Worm (Caenorhabditis elegans) whole organism, L1 larva: ENCODE data around the gene F02C12.2.
A peak's percentile ranks its signal among the peaks of the same experiment; 100 is the strongest.

Source experiments
- C04F5.9 ChIP-seq: sonication (generic microtip); optimal IDR thresholded peaks from 2 replicates; lab custom pipeline; 2016; ENCODE audit warnings: missing genetic modification characterization, missing compliant biosample characterization
- Y116A8C.19 ChIP-seq: sonication (generic microtip); optimal IDR thresholded peaks from 2 replicates; lab custom pipeline; 2016; ENCODE audit warnings: missing compliant biosample characterization, missing genetic modification characterization, borderline replicate concordance
- alr-1 ChIP-seq: fragments of 200-800 bp; sonication (Bioruptor generic); optimal IDR thresholded peaks from 2 replicates; lab custom pipeline; 2018; ENCODE audit warnings: borderline replicate concordance, mild to moderate bottlenecking, missing genetic modification characterization, missing compliant biosample characterization
- ceh-82 ChIP-seq, 3 experiments: fragments of 150-350 bp in 1 of 3; sonication (generic microtip) in 2 of 3; optimal IDR thresholded peaks; 2 replicates each; lab custom pipeline; 2014 to 2017; ENCODE audit warnings: missing biosample characterization in 3 of 3, missing genetic modification characterization in 3 of 3
- ceh-88 ChIP-seq: fragments of 200-800 bp; sonication (Bioruptor generic); IDR thresholded peaks from 2 replicates; pipeline ENCODE4 v1.3.6; 2022; ENCODE audit warnings: missing genetic modification characterization, missing compliant biosample characterization
- ces-1 ChIP-seq: fragments of 150-350 bp; optimal IDR thresholded peaks from 2 replicates; lab custom pipeline; 2014; ENCODE audit warnings: missing biosample characterization, missing genetic modification reagents, missing genetic modification characterization
- dpl-1 ChIP-seq, 3 experiments: fragments of 150-350 bp in 2 of 3; sonication (generic microtip) in 1 of 3; optimal IDR thresholded peaks; 2 replicates each; lab custom pipeline; 2014 to 2017; ENCODE audit warnings: missing biosample characterization in 3 of 3, missing genetic modification characterization in 3 of 3, missing genetic modification reagents in 3 of 3
- dsc-1 ChIP-seq: sonication (generic microtip); optimal IDR thresholded peaks from 2 replicates; lab custom pipeline; 2016; ENCODE audit warnings: mild to moderate bottlenecking, missing genetic modification characterization, missing compliant biosample characterization
- efl-1 ChIP-seq, 4 experiments: fragments of 150-350 bp; optimal IDR thresholded peaks in 3 of 4; peaks in 1 of 4; 1 replicate in 1 of 4; 2 replicates in 3 of 4; lab custom pipeline; 2014; ENCODE audit warnings: missing biosample characterization in 2 of 4, missing genetic modification characterization in 2 of 4, missing genetic modification reagents in 2 of 4
- fkh-8 ChIP-seq: sonication (generic microtip); optimal IDR thresholded peaks from 2 replicates; lab custom pipeline; 2016; ENCODE audit warnings: mild to moderate bottlenecking, missing genetic modification characterization, missing compliant biosample characterization
- isw-1 ChIP-seq: fragments of 200-800 bp; sonication (Bioruptor generic); IDR thresholded peaks from 2 replicates; pipeline ENCODE4 v1.3.6; 2022; ENCODE audit warnings: missing genetic modification characterization, missing compliant biosample characterization
- lin-14 ChIP-seq: fragments of 200-800 bp; sonication (Bioruptor generic); optimal IDR thresholded peaks from 2 replicates; lab custom pipeline; 2018; ENCODE audit warnings: mild to moderate bottlenecking, missing genetic modification characterization, moderate library complexity, missing compliant biosample characterization
- lin-15B ChIP-seq: fragments of 150-350 bp; sonication (generic microtip); optimal IDR thresholded peaks from 3 replicates; lab custom pipeline; 2014; ENCODE audit warnings: missing biosample characterization, missing genetic modification characterization
- lin-35 ChIP-seq, 2 experiments: fragments of 150-350 bp; optimal IDR thresholded peaks; 2 replicates each; lab custom pipeline; 2014; ENCODE audit warnings: missing biosample characterization in 2 of 2, missing genetic modification characterization in 2 of 2, missing genetic modification reagents in 2 of 2
- lsy-2 ChIP-seq, 2 experiments: fragments of 150-350 bp; optimal IDR thresholded peaks; 2 replicates each; lab custom pipeline; 2014; ENCODE audit warnings: missing biosample characterization in 2 of 2, missing genetic modification characterization in 2 of 2
- mep-1 ChIP-seq: fragments of 150-350 bp; optimal IDR thresholded peaks from 2 replicates; lab custom pipeline; 2014; ENCODE audit warnings: missing biosample characterization, missing genetic modification characterization
- nhr-11 ChIP-seq: fragments of 150-350 bp; optimal IDR thresholded peaks from 2 replicates; lab custom pipeline; 2014; ENCODE audit warnings: missing biosample characterization, missing genetic modification characterization
- nhr-19 ChIP-seq: fragments of 200-800 bp; sonication (Bioruptor generic); conservative IDR thresholded peaks from 2 replicates; pipeline ENCODE4 v1.3.6; 2022; ENCODE audit warnings: missing genetic modification characterization, missing compliant biosample characterization
- nhr-20 ChIP-seq: sonication (generic microtip); optimal IDR thresholded peaks from 2 replicates; lab custom pipeline; 2016; ENCODE audit warnings: mild to moderate bottlenecking, missing genetic modification characterization, missing compliant biosample characterization
- nhr-47 ChIP-seq: sonication (generic microtip); optimal IDR thresholded peaks from 2 replicates; lab custom pipeline; 2016; ENCODE audit warnings: mild to moderate bottlenecking, missing genetic modification characterization, moderate library complexity, missing compliant biosample characterization
- nhr-71 ChIP-seq: sonication (generic microtip); optimal IDR thresholded peaks from 2 replicates; lab custom pipeline; 2016; ENCODE audit warnings: mild to moderate bottlenecking, missing genetic modification characterization, moderate library complexity, missing compliant biosample characterization
- nhr-77 ChIP-seq: fragments of 150-350 bp; optimal IDR thresholded peaks from 2 replicates; lab custom pipeline; 2014; ENCODE audit warnings: missing biosample characterization, missing genetic modification characterization
- nhr-84 ChIP-seq: sonication (generic microtip); optimal IDR thresholded peaks from 2 replicates; lab custom pipeline; 2017; ENCODE audit warnings: missing biosample characterization, missing genetic modification characterization
- pag-3 ChIP-seq: sonication (generic microtip); optimal IDR thresholded peaks from 2 replicates; lab custom pipeline; 2017; ENCODE audit warnings: missing genetic modification characterization, mild to moderate bottlenecking, missing compliant biosample characterization, antibody characterized with exemption, borderline replicate concordance; ENCODE audit not compliant: insufficient read depth
- rnt-1 ChIP-seq: sonication (generic microtip); optimal IDR thresholded peaks from 2 replicates; lab custom pipeline; 2016; ENCODE audit warnings: mild to moderate bottlenecking, missing genetic modification characterization, moderate library complexity, missing compliant biosample characterization
- snu-23 ChIP-seq: sonication (generic microtip); optimal IDR thresholded peaks from 2 replicates; lab custom pipeline; 2016; ENCODE audit warnings: missing genetic modification characterization, missing compliant biosample characterization
- tbx-2 ChIP-seq: sonication (generic microtip); optimal IDR thresholded peaks from 2 replicates; lab custom pipeline; 2016; ENCODE audit warnings: missing genetic modification characterization, missing compliant biosample characterization
- tlp-1 ChIP-seq: fragments of 150-350 bp; optimal IDR thresholded peaks from 2 replicates; lab custom pipeline; 2014; ENCODE audit warnings: missing biosample characterization, missing genetic modification characterization
- unc-30 ChIP-seq: sonication (generic microtip); optimal IDR thresholded peaks from 2 replicates; lab custom pipeline; 2017; ENCODE audit warnings: missing biosample characterization, missing genetic modification characterization
- vab-15 ChIP-seq: sonication (generic microtip); optimal IDR thresholded peaks from 2 replicates; lab custom pipeline; 2017; ENCODE audit warnings: missing genotype, mild to moderate bottlenecking, missing genetic modification characterization, missing compliant biosample characterization
- xbp-1 ChIP-seq: sonication (generic microtip); optimal IDR thresholded peaks from 2 replicates; lab custom pipeline; 2016; ENCODE audit warnings: missing genetic modification characterization, missing compliant biosample characterization
- zip-4 ChIP-seq: fragments of 200-800 bp; sonication (Bioruptor generic); optimal IDR thresholded peaks from 2 replicates; lab custom pipeline; 2018; ENCODE audit warnings: mild to moderate bottlenecking, missing genetic modification characterization, moderate library complexity, missing compliant biosample characterization

Gene F02C12.2

ce11 chrX:13383273-13383672, 15.8 kb downstream of the F02C12.2 start:
- peak; percentile 38 for TF ChIP-seq nhr-19 (GFP tag; lab: Robert Waterston, UW)
- peak; percentile 4 to 34 for TF ChIP-seq lsy-2 (tag; optimal IDR thresholded peaks at IDR 0.05; lab: Kevin White, UChicago)
- peak; percentile 70 for TF ChIP-seq nhr-71
- peak; percentile 28 for TF ChIP-seq snu-23 (GFP tag; lab: Kevin White, UChicago)
- no peak for TF ChIP-seq tlp-1 (tag; lab: Kevin White, UChicago)
- peak; percentile 61 for TF ChIP-seq rnt-1 (tag; lab: Kevin White, UChicago)
- TF ChIP-seq mep-1, result peak; percentile 32
- peak; percentile 64 for TF ChIP-seq lin-14
- TF ChIP-seq Y116A8C.19, result no peak
- TF ChIP-seq nhr-20, result peak; percentile 9
- no peak for TF ChIP-seq ces-1

DNA sequence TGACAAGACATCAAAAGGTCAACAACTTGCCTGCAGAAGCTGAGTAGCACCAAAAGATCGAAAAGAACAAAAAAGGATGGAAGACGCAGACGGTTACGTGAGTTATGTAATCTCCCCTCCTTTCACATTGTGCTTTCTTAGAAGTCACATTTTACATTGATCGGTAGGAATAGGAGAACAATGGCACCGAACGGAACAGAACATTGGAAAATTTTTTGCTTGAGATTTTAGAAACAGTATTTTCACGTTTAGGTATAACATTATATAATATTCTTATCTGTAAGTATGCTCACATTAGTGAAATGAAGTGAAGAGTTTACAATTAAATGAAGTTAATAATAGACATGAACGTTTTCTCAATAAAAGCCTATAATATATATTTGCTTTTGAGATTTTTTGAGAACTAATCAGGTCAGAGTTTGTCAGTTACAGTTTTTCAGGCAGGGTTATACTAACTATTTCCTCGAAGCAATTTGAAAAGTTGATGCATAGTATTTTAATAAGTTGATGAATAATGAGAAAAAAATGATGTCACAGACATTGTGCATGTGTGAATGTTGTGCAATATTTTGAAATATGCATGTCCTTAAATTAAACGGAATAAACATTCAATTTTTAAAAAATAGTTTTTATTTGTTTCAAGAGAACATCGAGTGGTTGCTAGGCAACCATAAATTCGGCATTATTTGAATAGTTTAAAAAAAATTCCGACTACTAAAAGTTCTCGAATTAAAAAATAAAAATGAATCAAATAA, 18.0 kb downstream of the F02C12.2 start:
- TF ChIP-seq alr-1 (tag; lab: Kevin White, UChicago), result no peak
- TF ChIP-seq fkh-8, result peak; percentile 33
- peak; percentile 20 for TF ChIP-seq lin-14
- TF ChIP-seq efl-1 (optimal IDR thresholded peaks at IDR 0.05; lab: Kevin White, UChicago), result no peak
- no peak for TF ChIP-seq efl-1 (GFP tag; optimal IDR thresholded peaks at IDR 0.05 in 1 of 2; lab: Kevin White, UChicago)
- no peak for TF ChIP-seq zip-4 (GFP tag; lab: Kevin White, UChicago)
- TF ChIP-seq nhr-84 (tag; lab: Kevin White, UChicago), result no peak
- TF ChIP-seq unc-30 (tag; lab: Kevin White, UChicago), result no peak
- TF ChIP-seq lin-15B (tag; lab: Kevin White, UChicago), result no peak
- peak in 1 of 3 experiments; percentile 18 for TF ChIP-seq ceh-82 (tag; optimal IDR thresholded peaks at IDR 0.05; lab: Kevin White, UChicago)
- TF ChIP-seq isw-1, result no peak
- no peak for TF ChIP-seq nhr-77 (tag; lab: Kevin White, UChicago)

ce11 chrX:13379072-13379471, 20.0 kb downstream of the F02C12.2 start:
- TF ChIP-seq nhr-11 (tag; lab: Kevin White, UChicago) (peak; percentile 72), dsc-1 (tag; lab: Kevin White, UChicago) (no peak)

- no peak for TF ChIP-seq nhr-11 (tag; lab: Kevin White, UChicago)
- no peak for TF ChIP-seq vab-15
- no peak for TF ChIP-seq dpl-1 (GFP tag; optimal IDR thresholded peaks at IDR 0.05; lab: Kevin White, UChicago)
- TF ChIP-seq lin-35 (GFP tag; optimal IDR thresholded peaks at IDR 0.05; lab: Kevin White, UChicago), result no peak
- TF ChIP-seq nhr-47, result no peak
- TF ChIP-seq ceh-88, result no peak
- no peak for TF ChIP-seq lsy-2 (tag; optimal IDR thresholded peaks at IDR 0.05; lab: Kevin White, UChicago)
- TF ChIP-seq rnt-1 (tag; lab: Kevin White, UChicago), result no peak
- TF ChIP-seq tbx-2 (tag; lab: Kevin White, UChicago), result no peak
- TF ChIP-seq ceh-82 (tag; optimal IDR thresholded peaks at IDR 0.05; lab: Kevin White, UChicago), result no peak
- no peak for TF ChIP-seq C04F5.9 (tag; lab: Kevin White, UChicago)
- TF ChIP-seq pag-3 (tag; lab: Kevin White, UChicago), result no peak
Measured at ce11 chrX:13376851-13377250, 22.3 kb downstream of the F02C12.2 start, which contains the start of the genes C49F8.14 and gem-1. C49F8.14 (minus strand) TSS chrX:13376949. gem-1 (minus strand) TSS chrX:13376992.

ce11 chrX:13376185-13376584, 22.9 kb downstream of the F02C12.2 start:
- TF ChIP-seq unc-30 (tag; lab: Kevin White, UChicago), result no peak
- TF ChIP-seq efl-1 (optimal IDR thresholded peaks at IDR 0.05; lab: Kevin White, UChicago), result no peak
- peak in 1 of 2 experiments; percentile 62 for TF ChIP-seq efl-1 (GFP tag; optimal IDR thresholded peaks at IDR 0.05 in 1 of 2; lab: Kevin White, UChicago)
- TF ChIP-seq xbp-1 (tag; lab: Kevin White, UChicago), result no peak
